Fruit fly (Drosophila melanogaster): ENCODE results near the gene Ephrin.

Ephrin gene

dm6 chr4:571504-572268 is at the start of gene Ephrin, which contains the start of gene ND-49:
Ephrin (plus strand) TSS chr4:571755.
ND-49 (minus strand) TSS chr4:571554.
- TF ChIP-seq CG6792 (GFP tag; optimal IDR thresholded peaks at IDR 0.05) = no peak
- no peak for TF ChIP-seq CG9139 (GFP tag; optimal IDR thresholded peaks at IDR 0.05)
- TF ChIP-seq Eip78C (GFP tag) = peak; percentile 69
- peak; percentile 7 for TF ChIP-seq vri (GFP tag; optimal IDR thresholded peaks at IDR 0.05)

dm6 chr4:554758-555157 is 16.8 kb upstream of the Ephrin start:
- TF ChIP-seq svp (GFP tag) (no peak), Sox102F (GFP tag; optimal IDR thresholded peaks at IDR 0.05) (no peak), CG8632 (GFP tag; optimal IDR thresholded peaks at IDR 0.05) (no peak)

dm6 chr4:557095-557878 is 14.3 kb upstream of the Ephrin start, which contains the start of gene Tdg:
Tdg (minus strand) TSS chr4:557854.
- TF ChIP-seq Eip78C (GFP tag) = peak; percentile 75
- TF ChIP-seq CG6792 (GFP tag; optimal IDR thresholded peaks at IDR 0.05) = no peak
- no peak for TF ChIP-seq pdm3 (GFP tag; optimal IDR thresholded peaks at IDR 0.05)
- no peak for TF ChIP-seq esn (GFP tag; optimal IDR thresholded peaks at IDR 0.05)
- TF ChIP-seq salr (GFP tag; optimal IDR thresholded peaks at IDR 0.05) = no peak
- TF ChIP-seq Smox (GFP tag; optimal IDR thresholded peaks at IDR 0.05) = no peak
- peak; percentile 74 for TF ChIP-seq Blimp-1 (GFP tag; optimal IDR thresholded peaks at IDR 0.05)
- no peak for TF ChIP-seq CG6276 (GFP tag; optimal IDR thresholded peaks at IDR 0.05)
- TF ChIP-seq fd59A (GFP tag; optimal IDR thresholded peaks at IDR 0.05) = no peak
- no peak for TF ChIP-seq cyc (GFP tag; optimal IDR thresholded peaks at IDR 0.05)
- no peak for TF ChIP-seq CG8119 (GFP tag; IDR thresholded peaks at IDR 0.05)
- TF ChIP-seq dsx (GFP tag; optimal IDR thresholded peaks at IDR 0.05; ENCODE audit: poor library complexity, severe bottlenecking) = peak; percentile 18
- no peak for TF ChIP-seq CG3032 (tag; optimal IDR thresholded peaks at IDR 0.05)
- no peak for TF ChIP-seq CG6163 (GFP tag; IDR thresholded peaks at IDR 0.05)
- TF ChIP-seq CG3919 (GFP tag; optimal IDR thresholded peaks at IDR 0.05) = no peak
- TF ChIP-seq net (GFP tag; optimal IDR thresholded peaks at IDR 0.05) = no peak
- no peak for TF ChIP-seq vri (GFP tag; optimal IDR thresholded peaks at IDR 0.05)
- peak; percentile 10 for TF ChIP-seq Met (GFP tag; optimal IDR thresholded peaks at IDR 0.05)
- TF ChIP-seq topi (GFP tag; optimal IDR thresholded peaks at IDR 0.05) = no peak
- no peak for TF ChIP-seq CG11762 (GFP tag; optimal IDR thresholded peaks at IDR 0.05; ENCODE audit: insufficient read depth)
- TF ChIP-seq Hr38 (GFP tag; optimal IDR thresholded peaks at IDR 0.05) = no peak

- no peak for TF ChIP-seq achi (GFP tag; optimal IDR thresholded peaks at IDR 0.05)
- TF ChIP-seq CG6808 (GFP tag; optimal IDR thresholded peaks at IDR 0.05) = peak; percentile 24
- peak; percentile 68 for TF ChIP-seq fkh (GFP tag; optimal IDR thresholded peaks at IDR 0.05)
- TF ChIP-seq svp (GFP tag) = peak; percentile 40
- TF ChIP-seq CG6276 (GFP tag; optimal IDR thresholded peaks at IDR 0.05) = peak; percentile 33
- TF ChIP-seq cyc (GFP tag; optimal IDR thresholded peaks at IDR 0.05) = no peak
- peak; percentile 11 for TF ChIP-seq CG3032 (tag; optimal IDR thresholded peaks at IDR 0.05)
- peak; percentile 51 for TF ChIP-seq dsx (GFP tag; optimal IDR thresholded peaks at IDR 0.05; ENCODE audit: poor library complexity, severe bottlenecking)
Measured at dm6 chr4:557879-558202, 13.7 kb upstream of the Ephrin start, which contains the start of gene Pur-alpha. Pur-alpha (plus strand) TSS chr4:558016.

dm6 chr4:558456-558855 is 13.1 kb upstream of the Ephrin start:
- no peak for TF ChIP-seq Ets96B (tag; optimal IDR thresholded peaks at IDR 0.05)
- TF ChIP-seq spab (GFP tag; optimal IDR thresholded peaks at IDR 0.05) = no peak
- TF ChIP-seq Eip78C (GFP tag) = peak; percentile 77
- TF ChIP-seq Sox14 (GFP tag; optimal IDR thresholded peaks at IDR 0.05) = no peak
- TF ChIP-seq CG32006 (GFP tag; optimal IDR thresholded peaks at IDR 0.05) = no peak
- TF ChIP-seq Hr38 (GFP tag; optimal IDR thresholded peaks at IDR 0.05) = no peak
- no peak for TF ChIP-seq lz (GFP tag; optimal IDR thresholded peaks at IDR 0.05)
- no peak for TF ChIP-seq CG11294 (GFP tag; IDR thresholded peaks at IDR 0.05)
- TF ChIP-seq CG8632 (GFP tag; optimal IDR thresholded peaks at IDR 0.05) = peak; percentile 21
- no peak for TF ChIP-seq Smox (GFP tag; optimal IDR thresholded peaks at IDR 0.05)
- TF ChIP-seq CG10631 (GFP tag; optimal IDR thresholded peaks at IDR 0.05) = no peak

All from whole organism, prepupa.